Worm (Caenorhabditis elegans) whole organism, mixed stage, embryonic: ENCODE measurements around the gene F14F9.8.

Experiments used
- lin-13 ChIP-seq: fragments of 150-350 bp; optimal IDR thresholded peaks from 2 replicates; lab custom pipeline; 2014; ENCODE audit warnings: missing biosample characterization, missing genetic modification characterization
- nhr-28 ChIP-seq: fragments of 150-350 bp; optimal IDR thresholded peaks from 2 replicates; lab custom pipeline; 2014; ENCODE audit warnings: missing biosample characterization, missing genetic modification characterization
- sem-2 ChIP-seq: fragments of 200-800 bp; sonication (Bioruptor generic); optimal IDR thresholded peaks from 2 replicates; lab custom pipeline; 2018; ENCODE audit warnings: mild to moderate bottlenecking, missing genetic modification characterization, missing compliant biosample characterization
- snpc-4 ChIP-seq: fragments of 150-350 bp; optimal IDR thresholded peaks from 2 replicates; lab custom pipeline; 2014; ENCODE audit warnings: missing biosample characterization, missing genetic modification characterization

DNA sequence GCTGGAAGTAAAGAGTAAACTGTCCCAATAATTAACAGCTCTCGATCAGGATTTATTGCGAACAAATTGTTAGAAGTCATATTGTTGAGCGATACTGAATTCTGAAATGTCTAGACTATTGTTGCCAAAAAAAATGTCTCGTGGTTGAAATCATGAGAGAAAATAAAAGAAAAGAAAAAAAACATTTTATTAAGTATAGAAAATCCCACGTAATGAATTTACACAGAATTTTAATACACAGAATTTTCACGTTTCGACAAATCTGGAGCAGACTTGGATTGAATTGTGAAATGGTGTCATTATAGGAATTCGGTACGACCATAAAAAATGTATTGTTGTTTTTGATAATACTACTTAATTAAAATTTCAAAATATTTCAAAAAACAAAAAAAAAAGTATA lies 42.7 kb downstream of the F14F9.8 start, which contains the start of gene srt-65:
- no peak for TF ChIP-seq snpc-4 (tag; lab: Kevin White, UChicago)
- TF ChIP-seq lin-13 (tag; lab: Kevin White, UChicago) = no peak
- no peak for TF ChIP-seq sem-2 (GFP tag; lab: Kevin White, UChicago)
- no peak for TF ChIP-seq nhr-28
